Fruit fly (Drosophila melanogaster): ENCODE measurements around the gene CG9107.

dm6 chr2L:5977729-5978078 lies 46.6 kb downstream of the CG9107 start:
- no peak for TF ChIP-seq CG8478 (optimal IDR thresholded peaks at IDR 0.05)
- no peak for TF ChIP-seq CTCF (optimal IDR thresholded peaks at IDR 0.05)

Measured in S2 (cell line).